Fruit fly (Drosophila melanogaster) whole organism, pupa: Measurements from ENCODE around the gene CG45079.

Experiments
- CG8159 ChIP-seq: fragments of 200-800 bp; sonication (Bioruptor generic); optimal IDR thresholded peaks from 3 replicates; lab custom pipeline; 2018; ENCODE audit warnings: missing biosample characterization, mild to moderate bottlenecking, missing genetic modification characterization, moderate library complexity
- CG8301 ChIP-seq: fragments of 200-800 bp; sonication (Bioruptor generic); optimal IDR thresholded peaks from 2 replicates; lab custom pipeline; 2018; ENCODE audit warnings: missing biosample characterization, mild to moderate bottlenecking, missing genetic modification characterization
- CG9948 ChIP-seq: fragments of 200-800 bp; sonication (Bioruptor generic); optimal IDR thresholded peaks from 2 replicates; lab custom pipeline; 2018; ENCODE audit warnings: missing biosample characterization, mild to moderate bottlenecking, missing genetic modification characterization, moderate library complexity
- D1 ChIP-seq: fragments of 200-800 bp; sonication (Bioruptor generic); optimal IDR thresholded peaks from 2 replicates; lab custom pipeline; 2018; ENCODE audit warnings: missing biosample characterization, mild to moderate bottlenecking, missing genetic modification characterization, moderate library complexity
- Ets98B ChIP-seq: fragments of 200-800 bp; sonication (Bioruptor generic); IDR thresholded peaks from 2 replicates; pipeline ENCODE4 v1.3.6; 2022; ENCODE audit warnings: missing biosample characterization, missing genetic modification characterization
- Pif1B ChIP-seq: fragments of 200-800 bp; sonication (Bioruptor generic); optimal IDR thresholded peaks from 3 replicates; lab custom pipeline; 2016; ENCODE audit warnings: missing biosample characterization, missing genetic modification characterization
- fd96Ca ChIP-seq: fragments of 200-800 bp; sonication (Bioruptor generic); IDR thresholded peaks from 3 replicates; pipeline ENCODE4 v1.3.6; 2022; ENCODE audit warnings: missing biosample characterization, missing genetic modification characterization
- rn ChIP-seq: fragments of 200-800 bp; sonication (Bioruptor generic); IDR thresholded peaks from 2 replicates; pipeline ENCODE4 v1.3.6; 2022; ENCODE audit warnings: missing biosample characterization, missing genetic modification characterization

dm6 chr3R:17110880-17111726 is 13.2 kb upstream of the CG45079 start:
- TF ChIP-seq Ets98B (GFP tag; lab: Robert Waterston, UW), result no peak
- no peak for TF ChIP-seq fd96Ca
- no peak for TF ChIP-seq CG8159
- no peak for TF ChIP-seq CG8301 (tag; lab: Kevin White, UChicago)
- TF ChIP-seq CG9948 (tag; lab: Kevin White, UChicago), result no peak
- no peak for TF ChIP-seq rn (GFP tag; lab: Robert Waterston, UW)
- TF ChIP-seq Pif1B (GFP tag; lab: Kevin White, UChicago), result no peak
- TF ChIP-seq D1 (tag; lab: Kevin White, UChicago), result no peak
